Worm (Caenorhabditis elegans) whole organism, L4 larva: Measurements from ENCODE around the gene cyn-16.

ENCODE experiments used
- D1046.2 ChIP-seq: fragments of 200-800 bp; sonication (Bioruptor generic); IDR thresholded peaks from 2 replicates; pipeline ENCODE4 v1.3.6; 2022; ENCODE audit warnings: missing genetic modification characterization, missing compliant biosample characterization
- F26F4.8 ChIP-seq: fragments of 200-800 bp; sonication (Bioruptor generic); conservative IDR thresholded peaks from 2 replicates; pipeline ENCODE4 v1.3.6; 2022; ENCODE audit warnings: missing genetic modification characterization, missing compliant biosample characterization
- F37D6.2 ChIP-seq: sonication (generic microtip); optimal IDR thresholded peaks from 2 replicates; lab custom pipeline; 2016; ENCODE audit warnings: mild to moderate bottlenecking, missing genetic modification characterization, missing compliant biosample characterization
- F44E2.7 ChIP-seq: fragments of 200-800 bp; sonication (Bioruptor generic); IDR thresholded peaks from 2 replicates; pipeline ENCODE4 v2.1.2; 2022; ENCODE audit warnings: missing genetic modification characterization, missing compliant biosample characterization
- Y105C5A.15 ChIP-seq: fragments of 200-800 bp; sonication (Bioruptor generic); IDR thresholded peaks from 2 replicates; pipeline ENCODE4 v1.3.6; 2022; ENCODE audit warnings: missing genetic modification characterization, missing compliant biosample characterization
- ZK337.2 ChIP-seq: fragments of 200-800 bp; sonication (Bioruptor generic); IDR thresholded peaks from 2 replicates; pipeline ENCODE4 v1.3.6; 2022; ENCODE audit warnings: missing genetic modification reagents, missing genetic modification characterization, missing compliant biosample characterization
- aha-1 ChIP-seq: fragments of 150-350 bp; peaks from one replicate; lab custom pipeline; 2014; ENCODE audit warnings: missing biosample characterization, missing genetic modification characterization
- ama-1 ChIP-seq: fragments of 150-350 bp; optimal IDR thresholded peaks from 2 replicates; lab custom pipeline; 2014; ENCODE audit warnings: inconsistent platforms, mixed read lengths
- attf-4 ChIP-seq: sonication (generic microtip); optimal IDR thresholded peaks from 3 replicates; lab custom pipeline; 2017; ENCODE audit warnings: missing biosample characterization, missing genetic modification characterization
- ceh-20 ChIP-seq: fragments of 200-800 bp; sonication (Bioruptor generic); IDR thresholded peaks from 2 replicates; pipeline ENCODE4 v1.3.6; 2022; ENCODE audit warnings: missing genetic modification reagents, missing genetic modification characterization, missing compliant biosample characterization
- ceh-28 ChIP-seq: fragments of 150-350 bp; optimal IDR thresholded peaks from 2 replicates; lab custom pipeline; 2014; ENCODE audit warnings: missing biosample characterization, missing genetic modification reagents, missing genetic modification characterization
- ceh-44 ChIP-seq: fragments of 200-800 bp; sonication (Bioruptor generic); IDR thresholded peaks from 2 replicates; pipeline ENCODE4 v1.3.6; 2022; ENCODE audit warnings: missing genetic modification reagents, missing genetic modification characterization, missing compliant biosample characterization
- daf-12 ChIP-seq: fragments of 150-350 bp; optimal IDR thresholded peaks from 2 replicates; lab custom pipeline; 2014; ENCODE audit warnings: missing biosample characterization, missing genetic modification reagents, missing genetic modification characterization
- daf-16 ChIP-seq, 3 experiments: sonication (generic microtip); optimal IDR thresholded peaks; 2 replicates each; lab custom pipeline; 2016 to 2017; ENCODE audit warnings: missing genetic modification characterization in 3 of 3, missing genetic modification reagents in 3 of 3, mild to moderate bottlenecking in 2 of 3, missing compliant biosample characterization in 2 of 3, missing biosample characterization in 1 of 3, moderate library complexity in 1 of 3
- daf-8 ChIP-seq: fragments of 200-800 bp; sonication (Bioruptor generic); IDR thresholded peaks from 2 replicates; pipeline ENCODE4 v1.3.6; 2022; ENCODE audit warnings: missing genetic modification characterization, missing compliant biosample characterization
- dmd-9 ChIP-seq: fragments of 200-800 bp; sonication (Bioruptor generic); IDR thresholded peaks from 2 replicates; pipeline ENCODE4 v1.3.6; 2022; ENCODE audit warnings: missing genetic modification reagents, missing genetic modification characterization, missing compliant biosample characterization
- dpl-1 ChIP-seq: fragments of 150-350 bp; optimal IDR thresholded peaks from 2 replicates; lab custom pipeline; 2014; ENCODE audit warnings: missing biosample characterization, missing genetic modification reagents, missing genetic modification characterization
- egl-27 ChIP-seq: sonication (generic microtip); optimal IDR thresholded peaks from 3 replicates; lab custom pipeline; 2017; ENCODE audit warnings: missing biosample characterization, missing genetic modification reagents, missing genetic modification characterization
- egl-43 ChIP-seq: fragments of 200-800 bp; sonication (Bioruptor generic); IDR thresholded peaks from 2 replicates; pipeline ENCODE4 v1.3.6; 2022; ENCODE audit warnings: missing genetic modification reagents, missing genetic modification characterization, missing compliant biosample characterization
- fkh-10 ChIP-seq: fragments of 150-350 bp; optimal IDR thresholded peaks from 2 replicates; lab custom pipeline; 2014; ENCODE audit warnings: missing biosample characterization, missing genetic modification reagents, missing genetic modification characterization
- fos-1 ChIP-seq: fragments of 150-350 bp; optimal IDR thresholded peaks from 2 replicates; lab custom pipeline; 2014; ENCODE audit warnings: missing biosample characterization, missing genetic modification characterization
- hif-1 ChIP-seq, 2 experiments: sonication (generic microtip); optimal IDR thresholded peaks; 2 replicates each; lab custom pipeline; 2016 to 2017; ENCODE audit warnings: missing compliant biosample characterization in 2 of 2, missing genetic modification characterization in 2 of 2, missing genetic modification reagents in 2 of 2, missing genotype in 2 of 2, mild to moderate bottlenecking in 1 of 2
- hlh-30 ChIP-seq: sonication (generic microtip); optimal IDR thresholded peaks from 2 replicates; lab custom pipeline; 2017; ENCODE audit warnings: antibody characterized with exemption, mild to moderate bottlenecking, missing genetic modification characterization, missing compliant biosample characterization; ENCODE audit not compliant: insufficient read depth
- lim-7 ChIP-seq: fragments of 200-800 bp; sonication (Bioruptor generic); IDR thresholded peaks from 2 replicates; pipeline ENCODE4 v1.3.6; 2022; ENCODE audit warnings: missing genetic modification characterization, missing compliant biosample characterization
- lin-13 ChIP-seq: fragments of 150-350 bp; optimal IDR thresholded peaks from 2 replicates; lab custom pipeline; 2014; ENCODE audit warnings: missing biosample characterization, missing genetic modification reagents, missing genetic modification characterization
- lin-29 ChIP-seq: fragments of 200-800 bp; sonication (Bioruptor generic); IDR thresholded peaks from 2 replicates; pipeline ENCODE4 v1.3.6; 2022; ENCODE audit warnings: missing genetic modification reagents, missing genetic modification characterization, missing compliant biosample characterization
- lir-3 ChIP-seq: sonication (generic microtip); optimal IDR thresholded peaks from 2 replicates; lab custom pipeline; 2016; ENCODE audit warnings: mild to moderate bottlenecking, missing genetic modification characterization, missing compliant biosample characterization
- mes-2 ChIP-seq: sonication (generic microtip); optimal IDR thresholded peaks from 2 replicates; lab custom pipeline; 2016; ENCODE audit warnings: missing genotype, mild to moderate bottlenecking, missing genetic modification characterization, missing compliant biosample characterization; ENCODE audit not compliant: poor library complexity, severe bottlenecking
- mxl-3 ChIP-seq: fragments of 200-800 bp; sonication (Bioruptor generic); optimal IDR thresholded peaks from 2 replicates; lab custom pipeline; 2018; ENCODE audit warnings: mild to moderate bottlenecking, missing genetic modification characterization, missing compliant biosample characterization
- nhr-102 ChIP-seq: sonication (generic microtip); optimal IDR thresholded peaks from 2 replicates; lab custom pipeline; 2016; ENCODE audit warnings: mild to moderate bottlenecking, missing genetic modification characterization, moderate library complexity, missing compliant biosample characterization
- nhr-25 ChIP-seq: sonication (generic microtip); optimal IDR thresholded peaks from 2 replicates; lab custom pipeline; 2017; ENCODE audit warnings: missing genetic modification characterization, mild to moderate bottlenecking, missing compliant biosample characterization, antibody characterized with exemption, moderate library complexity, borderline replicate concordance; ENCODE audit not compliant: insufficient read depth
- nhr-42 ChIP-seq: fragments of 200-800 bp; sonication (Bioruptor generic); IDR thresholded peaks from 2 replicates; pipeline ENCODE4 v1.3.6; 2022; ENCODE audit warnings: missing genetic modification characterization, missing compliant biosample characterization
- nhr-48 ChIP-seq: sonication (generic microtip); optimal IDR thresholded peaks from 2 replicates; lab custom pipeline; 2016; ENCODE audit warnings: mild to moderate bottlenecking, missing genetic modification characterization, missing compliant biosample characterization
- nhr-6 ChIP-seq: fragments of 150-350 bp; optimal IDR thresholded peaks from 2 replicates; lab custom pipeline; 2014; ENCODE audit warnings: missing biosample characterization, missing genetic modification characterization
- nhr-77 ChIP-seq: fragments of 150-350 bp; optimal IDR thresholded peaks from 2 replicates; lab custom pipeline; 2014; ENCODE audit warnings: missing biosample characterization, missing genetic modification characterization
- php-3 ChIP-seq: fragments of 200-800 bp; sonication (Bioruptor generic); IDR thresholded peaks from 2 replicates; pipeline ENCODE4 v1.3.6; 2022; ENCODE audit warnings: missing genetic modification reagents, missing genetic modification characterization, missing compliant biosample characterization
- skn-1 ChIP-seq: fragments of 150-350 bp; optimal IDR thresholded peaks from 2 replicates; lab custom pipeline; 2014; ENCODE audit warnings: missing biosample characterization, missing genetic modification characterization
- snpc-1.2 ChIP-seq: fragments of 200-800 bp; sonication (Bioruptor generic); IDR thresholded peaks from 2 replicates; pipeline ENCODE4 v1.3.6; 2022; ENCODE audit warnings: missing genetic modification reagents, missing genetic modification characterization, missing compliant biosample characterization
- snpc-4 ChIP-seq: fragments of 150-350 bp; optimal IDR thresholded peaks from 2 replicates; lab custom pipeline; 2014; ENCODE audit warnings: missing biosample characterization, missing genetic modification characterization
- spr-1 ChIP-seq: sonication (generic microtip); optimal IDR thresholded peaks from 2 replicates; lab custom pipeline; 2016; ENCODE audit warnings: mild to moderate bottlenecking, missing genetic modification characterization, missing compliant biosample characterization
- spr-3 ChIP-seq: fragments of 200-800 bp; sonication (Bioruptor generic); optimal IDR thresholded peaks from 2 replicates; lab custom pipeline; 2018; ENCODE audit warnings: mild to moderate bottlenecking, missing genetic modification characterization, missing compliant biosample characterization
- unc-130 ChIP-seq: sonication (generic microtip); optimal IDR thresholded peaks from 2 replicates; lab custom pipeline; 2016; ENCODE audit warnings: missing genetic modification reagents, missing genetic modification characterization, missing compliant biosample characterization
- zfp-2 ChIP-seq: sonication (generic microtip); optimal IDR thresholded peaks from 2 replicates; lab custom pipeline; 2016; ENCODE audit warnings: mild to moderate bottlenecking, missing genetic modification characterization, missing compliant biosample characterization
- zfp-3 ChIP-seq: fragments of 200-800 bp; sonication (Bioruptor generic); conservative IDR thresholded peaks from 2 replicates; pipeline ENCODE4 v1.3.6; 2022; ENCODE audit warnings: missing genetic modification reagents, missing genetic modification characterization, missing compliant biosample characterization
- zip-11 ChIP-seq: fragments of 200-800 bp; sonication (Bioruptor generic); IDR thresholded peaks from 2 replicates; pipeline ENCODE4 v1.3.6; 2022; ENCODE audit warnings: missing genetic modification characterization, missing compliant biosample characterization
- zip-2 ChIP-seq: fragments of 150-350 bp; optimal IDR thresholded peaks from 2 replicates; lab custom pipeline; 2014; ENCODE audit warnings: missing biosample characterization, missing genetic modification characterization

Gene cyn-16

DNA sequence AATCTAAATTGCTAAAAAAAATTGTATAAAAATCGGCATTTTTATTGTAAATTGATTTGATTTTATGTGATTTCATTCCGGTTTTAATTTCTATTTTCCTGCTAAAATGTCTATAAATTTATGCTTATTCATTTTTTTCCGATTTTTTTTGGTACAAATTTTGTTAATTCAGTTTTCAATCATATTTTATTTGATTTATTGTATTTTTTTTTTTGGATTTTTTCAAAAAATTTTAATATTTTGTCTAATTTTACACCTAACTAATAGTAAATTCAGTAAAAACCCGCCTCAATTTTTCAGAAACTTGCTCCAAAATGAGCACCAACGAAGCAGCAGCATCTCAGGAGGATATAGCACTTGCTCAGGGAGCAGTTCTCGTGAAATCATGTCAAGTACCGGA, 43.8 kb downstream of the cyn-16 start, which contains the start of gene dhps-1:
Gene dhps-1, plus strand, starts transcription at position 301 of the 400 bp plus-strand sequence.
- TF ChIP-seq nhr-48, result no peak
- no peak for TF ChIP-seq lin-29 (GFP tag; lab: Robert Waterston, UW)
- no peak for TF ChIP-seq aha-1 (tag; lab: Kevin White, UChicago)
- TF ChIP-seq unc-130, result no peak
- no peak for TF ChIP-seq zfp-2 (tag; lab: Kevin White, UChicago)
- TF ChIP-seq php-3, result no peak
- no peak for TF ChIP-seq ama-1 (lab: Kevin White, UChicago)
- no peak for TF ChIP-seq hlh-30
- no peak for TF ChIP-seq daf-12 (tag; lab: Kevin White, UChicago)
- TF ChIP-seq snpc-4 (tag; lab: Kevin White, UChicago), result no peak
- no peak for TF ChIP-seq zip-2 (tag; lab: Kevin White, UChicago)
- TF ChIP-seq dpl-1 (GFP tag; lab: Kevin White, UChicago), result no peak
- TF ChIP-seq lir-3 (tag; lab: Kevin White, UChicago), result no peak
- no peak for TF ChIP-seq spr-1 (tag; lab: Kevin White, UChicago)
- no peak for TF ChIP-seq hif-1 (tag; optimal IDR thresholded peaks at IDR 0.05; lab: Kevin White, UChicago)
- no peak for TF ChIP-seq egl-27 (tag; lab: Kevin White, UChicago)
- TF ChIP-seq attf-4 (tag; lab: Kevin White, UChicago), result no peak
- TF ChIP-seq F44E2.7, result no peak
- TF ChIP-seq daf-8 (GFP tag; lab: Robert Waterston, UW), result no peak

DNA sequence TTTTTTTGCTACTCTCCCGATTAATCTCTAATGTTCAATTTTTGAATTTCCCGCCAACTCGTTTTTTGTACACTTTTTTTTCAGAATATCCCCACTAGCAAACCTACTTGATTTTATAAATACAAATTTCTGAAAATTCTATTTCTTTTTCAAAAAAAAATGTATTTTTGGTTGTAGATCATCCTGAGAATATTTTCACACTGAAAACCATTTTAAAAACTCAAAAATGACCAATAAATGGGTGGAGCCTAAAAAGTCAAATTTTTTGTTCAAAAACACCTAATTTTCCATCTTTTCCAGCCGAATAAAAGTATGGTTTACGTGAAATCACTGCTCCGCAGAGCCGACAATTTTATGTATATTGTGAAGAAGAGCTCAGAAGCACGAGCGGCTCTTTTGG, 47.8 kb downstream of the cyn-16 start, which contains the start of gene Y17G7B.3:
Gene Y17G7B.3, plus strand, starts transcription at position 301 of the 400 bp plus-strand sequence.
- TF ChIP-seq aha-1 (tag; lab: Kevin White, UChicago), result peak; percentile 69
- TF ChIP-seq mes-2, result no peak

DNA sequence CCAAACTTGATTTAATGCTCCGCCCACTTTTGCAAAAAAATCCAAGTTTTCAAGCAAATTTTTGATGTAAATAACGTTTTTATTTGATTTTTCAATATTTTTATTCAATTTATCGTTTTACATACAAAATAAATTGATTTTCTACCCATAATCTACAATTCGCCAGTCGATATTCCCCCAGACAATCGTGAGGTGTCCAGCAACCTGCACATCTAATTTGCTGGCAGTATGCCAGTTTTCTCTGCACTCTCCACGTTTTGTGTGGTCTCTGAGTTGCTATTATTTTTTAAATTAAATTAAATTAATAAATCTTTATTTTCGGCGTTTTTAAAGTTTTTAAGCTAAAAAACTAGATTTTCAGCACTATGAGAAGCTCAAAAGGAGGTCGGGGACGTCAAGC, 56.4 kb downstream of the cyn-16 start:
- TF ChIP-seq zip-11 (GFP tag; lab: Robert Waterston, UW) (no peak), nhr-42 (GFP tag; lab: Robert Waterston, UW) (peak; percentile 92), lim-7 (GFP tag; lab: Robert Waterston, UW) (no peak), fos-1 (tag; lab: Kevin White, UChicago) (no peak), nhr-6 (tag; lab: Kevin White, UChicago) (peak; percentile 33), spr-3 (no peak), nhr-102 (tag; lab: Kevin White, UChicago) (peak; percentile 80), hif-1 (tag; optimal IDR thresholded peaks at IDR 0.05; lab: Kevin White, UChicago) (peak in 1 of 2 experiments; percentile 88), lin-13 (GFP tag; lab: Kevin White, UChicago) (peak; percentile 73), D1046.2 (GFP tag; lab: Robert Waterston, UW) (peak; percentile 75; the same call in 1 of the 2 replicates), snpc-4 (tag; lab: Kevin White, UChicago) (peak; percentile 27), Y105C5A.15 (GFP tag; lab: Robert Waterston, UW) (0 out of 2 replicates have a peak, but pooled peaks have one; percentile 26), F26F4.8 (GFP tag; lab: Robert Waterston, UW) (no peak), egl-43 (GFP tag; lab: Robert Waterston, UW) (no peak), daf-16 (GFP tag; optimal IDR thresholded peaks at IDR 0.05; lab: Kevin White, UChicago) (peak; percentile 36 to 58), daf-16 (tag; optimal IDR thresholded peaks at IDR 0.05; lab: Kevin White, UChicago) (peak; percentile 69), ZK337.2 (GFP tag; lab: Robert Waterston, UW) (peak; percentile 83; the same call in 1 of the 2 replicates), dmd-9 (peak; percentile 84), mxl-3 (no peak), F37D6.2 (tag; lab: Kevin White, UChicago) (peak; percentile 82), unc-130 (peak; percentile 86), F44E2.7 (no peak), attf-4 (tag; lab: Kevin White, UChicago) (no peak), daf-8 (GFP tag; lab: Robert Waterston, UW) (no peak), ceh-20 (GFP tag; lab: Robert Waterston, UW) (0 out of 2 replicates have a peak, but pooled peaks have one; percentile 43), ceh-28 (no peak), fkh-10 (peak; percentile 92), zfp-3 (GFP tag; lab: Robert Waterston, UW) (peak; percentile 89), nhr-25 (tag; lab: Kevin White, UChicago) (peak; percentile 30), snpc-1.2 (peak; percentile 59; the same call in 1 of the 2 replicates), mes-2 (peak; percentile 98), zfp-2 (tag; lab: Kevin White, UChicago) (peak; percentile 95), nhr-77 (peak; percentile 96), ama-1 (lab: Kevin White, UChicago) (no peak), ceh-44 (GFP tag; lab: Robert Waterston, UW) (peak; percentile 72), skn-1 (no peak)
